Fruit fly (Drosophila melanogaster): ENCODE data around the gene Acbp6.

DNA sequence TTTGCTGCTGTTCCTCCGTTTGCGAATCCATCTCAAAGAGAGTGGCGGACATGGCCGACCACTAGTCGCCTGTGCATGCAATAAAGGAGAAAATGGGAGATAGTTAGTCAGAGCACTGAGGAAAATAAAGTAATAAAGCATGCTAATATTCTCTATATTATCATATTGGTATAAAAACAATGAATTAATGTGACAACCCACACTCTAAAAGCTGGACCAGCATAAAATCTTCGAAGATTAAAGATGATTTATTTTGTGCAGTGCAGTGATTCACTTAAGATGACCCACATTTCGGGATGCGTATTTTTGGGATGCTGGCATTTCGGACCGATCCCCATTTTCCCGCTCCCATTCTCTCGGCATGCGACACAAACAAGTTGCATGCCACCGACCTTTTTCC lies 19.1 kb downstream of the Acbp6 start:
- TF ChIP-seq CTCF (optimal IDR thresholded peaks at IDR 0.05) (no peak), CG8478 (optimal IDR thresholded peaks at IDR 0.05) (no peak)

Data from S2 (cell line).